Worm (Caenorhabditis elegans) whole organism, L3 larva: ENCODE results near the gene ckb-4.
"Not testable (repeated sequence)": the region's sequence is repeated elsewhere in the genome, so short reads cannot be mapped to it uniquely, and the experiment has no call there.

Experiments
- R02D3.7 ChIP-seq: fragments of 150-350 bp; optimal IDR thresholded peaks from 2 replicates; lab custom pipeline; 2014; ENCODE audit warnings: missing biosample characterization, missing genetic modification characterization
- aly-2 ChIP-seq: fragments of 150-350 bp; optimal IDR thresholded peaks from 2 replicates; lab custom pipeline; 2014; ENCODE audit warnings: missing biosample characterization, missing genetic modification characterization
- ama-1 ChIP-seq: fragments of 150-350 bp; optimal IDR thresholded peaks from 2 replicates; lab custom pipeline; 2018
- ceh-82 ChIP-seq: fragments of 150-350 bp; optimal IDR thresholded peaks from 2 replicates; lab custom pipeline; 2014; ENCODE audit warnings: missing biosample characterization, missing genetic modification characterization
- daf-12 ChIP-seq: fragments of 150-350 bp; optimal IDR thresholded peaks from 2 replicates; lab custom pipeline; 2014; ENCODE audit warnings: missing biosample characterization, missing genetic modification reagents, missing genetic modification characterization
- egl-27 ChIP-seq: sonication (generic microtip); optimal IDR thresholded peaks from 4 replicates; lab custom pipeline; 2017; ENCODE audit warnings: missing biosample characterization, missing genetic modification reagents, missing genetic modification characterization
- egl-5 ChIP-seq: fragments of 150-350 bp; optimal IDR thresholded peaks from 2 replicates; lab custom pipeline; 2017; ENCODE audit warnings: missing biosample characterization, missing genetic modification reagents, missing genetic modification characterization, inconsistent platforms
- elt-2 ChIP-seq: sonication (generic microtip); optimal IDR thresholded peaks from 2 replicates; lab custom pipeline; 2016; ENCODE audit warnings: missing genetic modification reagents, mild to moderate bottlenecking, missing genetic modification characterization, missing compliant biosample characterization
- elt-3 ChIP-seq, 3 experiments: fragments of 150-350 bp in 1 of 3; sonication (generic microtip) in 2 of 3; optimal IDR thresholded peaks; 2 replicates in 2 of 3; 4 replicates in 1 of 3; lab custom pipeline; 2014 to 2017; ENCODE audit warnings: missing biosample characterization in 3 of 3, missing genetic modification characterization in 3 of 3
- fkh-10 ChIP-seq: sonication (generic microtip); optimal IDR thresholded peaks from 2 replicates; lab custom pipeline; 2017; ENCODE audit warnings: missing biosample characterization, missing genetic modification reagents, missing genetic modification characterization
- lsy-12 ChIP-seq: sonication (generic microtip); optimal IDR thresholded peaks from 2 replicates; lab custom pipeline; 2016; ENCODE audit warnings: mild to moderate bottlenecking, missing genetic modification characterization, missing compliant biosample characterization
- mdl-1 ChIP-seq: fragments of 150-350 bp; optimal IDR thresholded peaks from 2 replicates; lab custom pipeline; 2014; ENCODE audit warnings: missing biosample characterization, missing genetic modification characterization
- nfya-1 ChIP-seq: sonication (generic microtip); optimal IDR thresholded peaks from 2 replicates; lab custom pipeline; 2017; ENCODE audit warnings: missing genetic modification characterization, mild to moderate bottlenecking, missing compliant biosample characterization, antibody characterized with exemption, moderate library complexity; ENCODE audit not compliant: insufficient read depth
- nhr-11 ChIP-seq: fragments of 150-350 bp; optimal IDR thresholded peaks from 2 replicates; lab custom pipeline; 2014; ENCODE audit warnings: missing biosample characterization, missing genetic modification characterization
- nhr-12 ChIP-seq: fragments of 150-350 bp; optimal IDR thresholded peaks from 2 replicates; lab custom pipeline; 2014; ENCODE audit warnings: missing biosample characterization, missing genetic modification characterization
- nhr-23 ChIP-seq: fragments of 150-350 bp; optimal IDR thresholded peaks from 2 replicates; lab custom pipeline; 2014; ENCODE audit warnings: missing biosample characterization, missing genetic modification reagents, missing genetic modification characterization
- nhr-237 ChIP-seq: fragments of 150-350 bp; optimal IDR thresholded peaks from 2 replicates; lab custom pipeline; 2014; ENCODE audit warnings: missing biosample characterization, missing genetic modification characterization
- nhr-25 ChIP-seq: sonication (generic microtip); optimal IDR thresholded peaks from 2 replicates; lab custom pipeline; 2017; ENCODE audit warnings: missing biosample characterization, missing genetic modification characterization
- nhr-28 ChIP-seq: fragments of 150-350 bp; optimal IDR thresholded peaks from 2 replicates; lab custom pipeline; 2014; ENCODE audit warnings: missing biosample characterization, missing genetic modification characterization
- nhr-43 ChIP-seq: sonication (generic microtip); optimal IDR thresholded peaks from 2 replicates; lab custom pipeline; 2016; ENCODE audit warnings: mild to moderate bottlenecking, missing genetic modification characterization, missing compliant biosample characterization; ENCODE audit not compliant: poor library complexity, severe bottlenecking
- nhr-67 ChIP-seq: fragments of 150-350 bp; optimal IDR thresholded peaks from 2 replicates; lab custom pipeline; 2014; ENCODE audit warnings: missing biosample characterization, missing genetic modification characterization
- nhr-77 ChIP-seq: fragments of 150-350 bp; optimal IDR thresholded peaks from 2 replicates; lab custom pipeline; 2014; ENCODE audit warnings: missing biosample characterization, missing genetic modification characterization
- pha-4 ChIP-seq: fragments of 150-350 bp; optimal IDR thresholded peaks from 2 replicates; lab custom pipeline; 2014; ENCODE audit warnings: missing biosample characterization, missing genetic modification reagents, missing genetic modification characterization
- pqm-1 ChIP-seq: fragments of 150-350 bp; optimal IDR thresholded peaks from 2 replicates; lab custom pipeline; 2017; ENCODE audit warnings: missing biosample characterization, missing genetic modification characterization, inconsistent platforms
- sea-2 ChIP-seq: fragments of 150-350 bp; sonication (generic microtip); optimal IDR thresholded peaks from 4 replicates; lab custom pipeline; 2014; ENCODE audit warnings: missing biosample characterization, missing genetic modification reagents, missing genetic modification characterization
- snpc-4 ChIP-seq: fragments of 150-350 bp; optimal IDR thresholded peaks from 2 replicates; lab custom pipeline; 2014; ENCODE audit warnings: missing biosample characterization, missing genetic modification characterization
- tbx-2 ChIP-seq: sonication (generic microtip); optimal IDR thresholded peaks from 2 replicates; lab custom pipeline; 2016; ENCODE audit warnings: mild to moderate bottlenecking, missing genetic modification characterization, missing compliant biosample characterization
- zag-1 ChIP-seq: fragments of 150-350 bp; optimal IDR thresholded peaks from 2 replicates; lab custom pipeline; 2014; ENCODE audit warnings: missing biosample characterization, missing genetic modification characterization
- ztf-4 ChIP-seq: fragments of 150-350 bp; optimal IDR thresholded peaks from 2 replicates; lab custom pipeline; 2014; ENCODE audit warnings: missing biosample characterization, missing genetic modification characterization

Gene ckb-4

DNA sequence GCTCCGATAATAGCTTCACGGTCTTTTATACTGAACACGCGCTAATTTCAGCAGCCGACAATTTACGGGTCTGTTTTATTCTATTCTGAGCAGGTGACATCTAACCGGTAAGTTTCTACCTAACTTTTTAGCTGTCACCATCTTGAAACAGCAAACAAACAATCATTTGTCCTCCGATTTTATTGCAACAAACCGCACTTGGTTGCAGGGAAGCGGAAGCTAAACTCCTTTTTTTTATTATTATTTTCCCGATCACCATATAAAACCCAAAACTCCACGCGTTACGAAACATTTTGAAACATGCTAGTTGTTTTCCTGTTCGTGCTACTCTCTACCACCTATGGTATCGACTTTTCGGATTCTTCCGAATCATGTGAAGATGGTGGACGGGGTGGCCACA, 11.6 kb downstream of the ckb-4 start, which contains the start of gene clec-208:
Gene clec-208 (plus strand): TSS at position 301 of the 400 bp plus-strand sequence.
- no peak for TF ChIP-seq ama-1 (lab: Kevin White, UChicago)

DNA sequence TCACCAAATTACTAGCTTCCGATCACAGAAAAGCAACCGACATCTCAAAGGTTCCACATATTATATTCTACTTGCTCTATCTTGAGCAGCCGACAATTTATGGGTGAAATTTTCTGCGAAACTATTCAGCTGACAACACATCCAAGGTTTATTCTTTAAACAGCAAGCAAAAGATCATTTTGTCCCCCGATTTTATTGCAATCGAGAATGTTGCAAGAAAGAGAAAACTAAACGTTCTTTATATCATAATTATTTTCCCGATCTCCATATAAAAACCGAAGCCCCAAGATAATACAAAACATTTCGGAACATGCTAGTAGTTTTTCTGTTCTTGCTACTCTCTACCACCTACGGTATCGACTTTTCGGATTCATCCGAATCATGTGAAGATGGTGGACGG, 13.5 kb downstream of the ckb-4 start, which contains the start of gene clec-207:
Gene clec-207 (plus strand): TSS at position 301 of the 400 bp plus-strand sequence.
- no peak for TF ChIP-seq pha-4
- TF ChIP-seq, all 47 proteins: peak for 0

ce11 chrV:2095204-2095603, 14.0 kb downstream of the ckb-4 start, which contains the start of gene F36F12.2:
Gene F36F12.2, minus strand, starts transcription at chrV:2095304.
- TF ChIP-seq nhr-237 (tag; lab: Kevin White, UChicago) = no peak
- no peak for TF ChIP-seq nfya-1 (tag; lab: Kevin White, UChicago)
- TF ChIP-seq ztf-4 (tag; lab: Kevin White, UChicago) = no peak
- no peak for TF ChIP-seq aly-2 (tag; lab: Kevin White, UChicago)
- TF ChIP-seq R02D3.7 (tag; lab: Kevin White, UChicago) = no peak
- TF ChIP-seq nhr-77 = no peak
- no peak for TF ChIP-seq lsy-12 (tag; lab: Kevin White, UChicago)
- TF ChIP-seq elt-2 (tag; lab: Kevin White, UChicago) = no peak
- no peak for TF ChIP-seq ceh-82 (tag; lab: Kevin White, UChicago)
- no peak for TF ChIP-seq elt-3 (tag; optimal IDR thresholded peaks at IDR 0.05; lab: Kevin White, UChicago)
- no peak for TF ChIP-seq tbx-2
- TF ChIP-seq nhr-67 (tag; lab: Kevin White, UChicago) = no peak
- no peak for TF ChIP-seq pha-4
- no peak for TF ChIP-seq fkh-10
- TF ChIP-seq daf-12 (tag; lab: Kevin White, UChicago) = no peak
- no peak for TF ChIP-seq zag-1 (tag; lab: Kevin White, UChicago)
- TF ChIP-seq nhr-28 = no peak
- TF ChIP-seq egl-27 (tag; lab: Kevin White, UChicago) = no peak
- no peak for TF ChIP-seq sea-2 (GFP tag; lab: Kevin White, UChicago)

- not testable (repeated sequence) for TF ChIP-seq nhr-11 (tag; lab: Kevin White, UChicago); nhr-23; nhr-43 (tag; lab: Kevin White, UChicago)
Observed at ce11 chrV:2090321-2090720, 18.9 kb downstream of the ckb-4 start, which contains the start of gene ztf-28. Gene ztf-28, plus strand, starts transcription at chrV:2090669.

- not testable (repeated sequence) for TF ChIP-seq zag-1, nhr-237, nhr-25 (tag; lab: Kevin White, UChicago)
Observed at ce11 chrV:2085745-2086267, 23.4 kb downstream of the ckb-4 start, which contains the start of gene F36F12.3. Gene F36F12.3, plus strand, starts transcription at chrV:2085795.

DNA sequence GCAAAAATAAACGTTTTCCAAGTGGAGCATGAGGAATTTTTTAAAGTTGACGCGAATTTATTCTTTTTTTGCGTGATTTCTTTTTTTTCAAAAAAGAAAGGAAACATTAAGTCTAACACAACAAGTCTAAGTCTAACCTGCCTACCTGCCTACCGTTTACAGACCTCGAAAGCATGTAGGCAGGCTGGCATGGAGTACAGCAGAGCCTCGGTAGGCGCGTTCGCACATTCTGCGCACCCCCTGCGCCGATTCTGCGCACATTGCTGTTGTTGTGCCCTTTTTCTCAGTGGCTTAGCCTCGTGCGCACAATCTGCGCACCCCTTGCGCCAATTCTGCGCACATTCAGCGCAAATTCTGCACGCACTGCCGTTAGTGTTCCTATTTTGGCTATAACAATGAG, 25.4 kb downstream of the ckb-4 start:
- TF ChIP-seq mdl-1 (tag; lab: Kevin White, UChicago) = no peak
- TF ChIP-seq daf-12 (tag; lab: Kevin White, UChicago) = no peak
- TF ChIP-seq aly-2 (tag; lab: Kevin White, UChicago) = no peak
- no peak for TF ChIP-seq nhr-12 (tag; lab: Kevin White, UChicago)
- TF ChIP-seq snpc-4 (tag; lab: Kevin White, UChicago) = no peak
- TF ChIP-seq nhr-23 = no peak
- no peak for TF ChIP-seq nhr-43 (tag; lab: Kevin White, UChicago)

DNA sequence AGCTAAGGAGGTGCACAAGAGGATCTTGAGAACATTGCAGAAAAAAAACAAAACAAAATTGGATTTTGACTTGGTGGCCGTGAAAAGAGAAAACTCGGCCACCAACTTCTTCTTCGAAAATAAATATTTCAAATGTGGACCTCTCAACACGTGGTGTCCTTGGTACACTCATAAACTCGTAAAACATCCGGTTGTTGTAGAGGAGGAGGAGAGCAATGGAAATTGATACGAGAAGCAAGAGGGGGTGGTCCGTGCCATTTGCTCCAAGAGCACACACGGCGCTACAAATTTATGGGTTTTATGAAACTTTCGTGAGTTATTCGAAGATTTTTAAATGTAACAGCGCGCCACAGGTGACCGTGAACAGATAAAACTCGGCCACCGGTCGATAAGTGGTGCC, 27.3 kb downstream of the ckb-4 start:
- no peak for TF ChIP-seq pqm-1 (tag; lab: Kevin White, UChicago)
- peak; percentile 1 for TF ChIP-seq egl-5 (tag; lab: Kevin White, UChicago)
